Worm (Caenorhabditis elegans) whole organism, L4 larva: ENCODE measurements around the gene C09G4.4.

Experiments
- D1046.2 ChIP-seq: fragments of 200-800 bp; sonication (Bioruptor generic); IDR thresholded peaks from 2 replicates; pipeline ENCODE4 v1.3.6; 2022; ENCODE audit warnings: missing genetic modification characterization, missing compliant biosample characterization
- F10B5.3 ChIP-seq: sonication (generic microtip); optimal IDR thresholded peaks from 2 replicates; lab custom pipeline; 2016; ENCODE audit warnings: mild to moderate bottlenecking, missing genetic modification characterization, missing compliant biosample characterization
- F44E2.7 ChIP-seq: fragments of 200-800 bp; sonication (Bioruptor generic); IDR thresholded peaks from 2 replicates; pipeline ENCODE4 v2.1.2; 2022; ENCODE audit warnings: missing genetic modification characterization, missing compliant biosample characterization
- F49E8.2 ChIP-seq: sonication (generic microtip); optimal IDR thresholded peaks from 2 replicates; lab custom pipeline; 2016; ENCODE audit warnings: missing compliant biosample characterization, mild to moderate bottlenecking, missing genetic modification characterization, borderline replicate concordance
- T20F7.1 ChIP-seq: fragments of 200-800 bp; sonication (Bioruptor generic); optimal IDR thresholded peaks from 2 replicates; lab custom pipeline; 2018; ENCODE audit warnings: mild to moderate bottlenecking, missing genetic modification characterization, missing compliant biosample characterization
- T26A8.4 ChIP-seq: fragments of 200-800 bp; sonication (Bioruptor generic); IDR thresholded peaks from 2 replicates; pipeline ENCODE4 v1.3.6; 2022; ENCODE audit warnings: missing genetic modification characterization, missing compliant biosample characterization
- Y105C5A.15 ChIP-seq: fragments of 200-800 bp; sonication (Bioruptor generic); IDR thresholded peaks from 2 replicates; pipeline ENCODE4 v1.3.6; 2022; ENCODE audit warnings: missing genetic modification characterization, missing compliant biosample characterization
- Y48G9A.11 ChIP-seq: fragments of 200-800 bp; sonication (Bioruptor generic); IDR thresholded peaks from 2 replicates; pipeline ENCODE4 v1.3.6; 2022; ENCODE audit warnings: missing genetic modification reagents, missing genetic modification characterization, missing compliant biosample characterization
- ZK337.2 ChIP-seq: fragments of 200-800 bp; sonication (Bioruptor generic); IDR thresholded peaks from 2 replicates; pipeline ENCODE4 v1.3.6; 2022; ENCODE audit warnings: missing genetic modification reagents, missing genetic modification characterization, missing compliant biosample characterization
- aha-1 ChIP-seq: fragments of 150-350 bp; peaks from one replicate; lab custom pipeline; 2014; ENCODE audit warnings: missing biosample characterization, missing genetic modification characterization
- ama-1 ChIP-seq: fragments of 150-350 bp; optimal IDR thresholded peaks from 2 replicates; lab custom pipeline; 2014; ENCODE audit warnings: inconsistent platforms, mixed read lengths
- ceh-28 ChIP-seq: fragments of 150-350 bp; optimal IDR thresholded peaks from 2 replicates; lab custom pipeline; 2014; ENCODE audit warnings: missing biosample characterization, missing genetic modification reagents, missing genetic modification characterization
- ceh-62 ChIP-seq: sonication (generic microtip); optimal IDR thresholded peaks from 2 replicates; lab custom pipeline; 2017; ENCODE audit warnings: missing biosample characterization, missing genetic modification characterization
- ctbp-1 ChIP-seq: fragments of 200-800 bp; sonication (Bioruptor generic); IDR thresholded peaks from 2 replicates; pipeline ENCODE4 v1.3.6; 2022; ENCODE audit warnings: missing genetic modification reagents, missing genetic modification characterization, missing compliant biosample characterization
- daf-12 ChIP-seq: fragments of 150-350 bp; optimal IDR thresholded peaks from 2 replicates; lab custom pipeline; 2014; ENCODE audit warnings: missing biosample characterization, missing genetic modification reagents, missing genetic modification characterization
- daf-19 ChIP-seq: fragments of 200-800 bp; sonication (Bioruptor generic); conservative IDR thresholded peaks from 2 replicates; pipeline ENCODE4 v1.3.6; 2022; ENCODE audit warnings: missing genetic modification characterization, missing compliant biosample characterization
- dmd-8 ChIP-seq: fragments of 200-800 bp; sonication (Bioruptor generic); IDR thresholded peaks from 2 replicates; pipeline ENCODE4 v1.3.6; 2022; ENCODE audit warnings: missing genetic modification characterization, missing compliant biosample characterization
- dpl-1 ChIP-seq: fragments of 150-350 bp; optimal IDR thresholded peaks from 2 replicates; lab custom pipeline; 2014; ENCODE audit warnings: missing biosample characterization, missing genetic modification reagents, missing genetic modification characterization
- duxl-1 ChIP-seq: sonication (generic microtip); optimal IDR thresholded peaks from 2 replicates; lab custom pipeline; 2016; ENCODE audit warnings: mild to moderate bottlenecking, missing genetic modification characterization, moderate library complexity, missing compliant biosample characterization; ENCODE audit not compliant: poor library complexity
- dve-1 ChIP-seq: sonication (generic microtip); optimal IDR thresholded peaks from 2 replicates; lab custom pipeline; 2017; ENCODE audit warnings: antibody characterized with exemption, mild to moderate bottlenecking, missing genetic modification characterization, missing compliant biosample characterization; ENCODE audit not compliant: insufficient read depth
- gei-8 ChIP-seq: fragments of 200-800 bp; sonication (Bioruptor generic); optimal IDR thresholded peaks from 2 replicates; lab custom pipeline; 2018; ENCODE audit warnings: mild to moderate bottlenecking, missing genetic modification characterization, missing compliant biosample characterization
- hlh-30 ChIP-seq: sonication (generic microtip); optimal IDR thresholded peaks from 2 replicates; lab custom pipeline; 2017; ENCODE audit warnings: antibody characterized with exemption, mild to moderate bottlenecking, missing genetic modification characterization, missing compliant biosample characterization; ENCODE audit not compliant: insufficient read depth
- hmg-1.1 ChIP-seq: fragments of 200-800 bp; sonication (Bioruptor generic); IDR thresholded peaks from 2 replicates; pipeline ENCODE4 v1.3.6; 2022; ENCODE audit warnings: missing genetic modification reagents, missing genetic modification characterization, missing compliant biosample characterization
- lin-1 ChIP-seq: fragments of 200-800 bp; sonication (Bioruptor generic); IDR thresholded peaks from 2 replicates; pipeline ENCODE4 v1.3.6; 2022; ENCODE audit warnings: missing genetic modification reagents, missing genetic modification characterization, missing compliant biosample characterization
- lin-15B ChIP-seq: fragments of 150-350 bp; sonication (generic microtip); optimal IDR thresholded peaks from 3 replicates; lab custom pipeline; 2014; ENCODE audit warnings: missing biosample characterization, missing genetic modification characterization
- lin-29 ChIP-seq: fragments of 200-800 bp; sonication (Bioruptor generic); IDR thresholded peaks from 2 replicates; pipeline ENCODE4 v1.3.6; 2022; ENCODE audit warnings: missing genetic modification reagents, missing genetic modification characterization, missing compliant biosample characterization
- lin-38 ChIP-seq: fragments of 200-800 bp; sonication (Bioruptor generic); IDR thresholded peaks from 2 replicates; pipeline ENCODE4 v1.3.6; 2022; ENCODE audit warnings: missing genetic modification reagents, missing genetic modification characterization, missing compliant biosample characterization
- lin-39 ChIP-seq: fragments of 150-350 bp; optimal IDR thresholded peaks from 2 replicates; lab custom pipeline; 2014; ENCODE audit warnings: missing biosample characterization, missing genetic modification reagents, missing genetic modification characterization
- lir-3 ChIP-seq: sonication (generic microtip); optimal IDR thresholded peaks from 2 replicates; lab custom pipeline; 2016; ENCODE audit warnings: mild to moderate bottlenecking, missing genetic modification characterization, missing compliant biosample characterization
- madf-5 ChIP-seq, 2 experiments: fragments of 200-800 bp; sonication (Bioruptor generic); IDR thresholded peaks; 2 replicates each; pipeline ENCODE4 v1.3.6; 2022; ENCODE audit warnings: missing compliant biosample characterization in 2 of 2, missing genetic modification characterization in 2 of 2
- madf-9 ChIP-seq: fragments of 200-800 bp; sonication (Bioruptor generic); conservative IDR thresholded peaks from 2 replicates; pipeline ENCODE4 v1.3.6; 2022; ENCODE audit warnings: missing genetic modification reagents, missing genetic modification characterization, missing compliant biosample characterization
- mdl-1 ChIP-seq, 2 experiments: fragments of 150-350 bp in 1 of 2; sonication (generic microtip) in 1 of 2; optimal IDR thresholded peaks; 2 replicates each; lab custom pipeline; 2014 to 2017; ENCODE audit warnings: missing biosample characterization in 2 of 2, missing genetic modification characterization in 2 of 2
- mep-1 ChIP-seq: fragments of 150-350 bp; sonication (generic microtip); optimal IDR thresholded peaks from 3 replicates; lab custom pipeline; 2014; ENCODE audit warnings: missing biosample characterization, missing genetic modification characterization
- mes-2 ChIP-seq: sonication (generic microtip); optimal IDR thresholded peaks from 2 replicates; lab custom pipeline; 2016; ENCODE audit warnings: missing genotype, mild to moderate bottlenecking, missing genetic modification characterization, missing compliant biosample characterization; ENCODE audit not compliant: poor library complexity, severe bottlenecking
- mxl-3 ChIP-seq: fragments of 200-800 bp; sonication (Bioruptor generic); optimal IDR thresholded peaks from 2 replicates; lab custom pipeline; 2018; ENCODE audit warnings: mild to moderate bottlenecking, missing genetic modification characterization, missing compliant biosample characterization
- nhr-111 ChIP-seq: fragments of 200-800 bp; sonication (Bioruptor generic); optimal IDR thresholded peaks from 2 replicates; lab custom pipeline; 2018; ENCODE audit warnings: mild to moderate bottlenecking, missing genetic modification characterization, missing compliant biosample characterization
- nhr-237 ChIP-seq: sonication (generic microtip); optimal IDR thresholded peaks from 2 replicates; lab custom pipeline; 2017; ENCODE audit warnings: missing biosample characterization, missing genetic modification characterization
- nhr-6 ChIP-seq: fragments of 150-350 bp; optimal IDR thresholded peaks from 2 replicates; lab custom pipeline; 2014; ENCODE audit warnings: missing biosample characterization, missing genetic modification characterization
- nhr-76 ChIP-seq: fragments of 150-350 bp; optimal IDR thresholded peaks from 2 replicates; lab custom pipeline; 2014; ENCODE audit warnings: missing biosample characterization, missing genetic modification characterization
- nhr-77 ChIP-seq: fragments of 150-350 bp; optimal IDR thresholded peaks from 2 replicates; lab custom pipeline; 2014; ENCODE audit warnings: missing biosample characterization, missing genetic modification characterization
- saeg-2 ChIP-seq: fragments of 200-800 bp; sonication (Bioruptor generic); IDR thresholded peaks from 2 replicates; pipeline ENCODE4 v1.3.6; 2022; ENCODE audit warnings: missing genetic modification reagents, missing genetic modification characterization, missing compliant biosample characterization
- skn-1 ChIP-seq: fragments of 150-350 bp; optimal IDR thresholded peaks from 2 replicates; lab custom pipeline; 2014; ENCODE audit warnings: missing biosample characterization, missing genetic modification characterization
- tag-97 ChIP-seq: fragments of 200-800 bp; sonication (Bioruptor generic); IDR thresholded peaks from 2 replicates; pipeline ENCODE4 v1.3.6; 2022; ENCODE audit warnings: missing genetic modification characterization, missing compliant biosample characterization
- tra-1 ChIP-seq: fragments of 200-800 bp; sonication (Bioruptor generic); IDR thresholded peaks from 2 replicates; pipeline ENCODE4 v1.3.6; 2022; ENCODE audit warnings: missing genetic modification reagents, missing genetic modification characterization, missing compliant biosample characterization
- unc-39 ChIP-seq: sonication (generic microtip); optimal IDR thresholded peaks from 2 replicates; lab custom pipeline; 2017; ENCODE audit warnings: missing biosample characterization, missing genetic modification characterization
- unc-62 ChIP-seq, 3 experiments: fragments of 150-350 bp in 1 of 3; sonication (generic microtip); optimal IDR thresholded peaks in 2 of 3; peaks in 1 of 3; 1 replicate in 1 of 3; 2 replicates in 2 of 3; lab custom pipeline; 2014 to 2017; ENCODE audit warnings: missing biosample characterization in 3 of 3, missing genetic modification characterization in 3 of 3, missing genetic modification reagents in 3 of 3, missing genotype in 1 of 3
- vab-7 ChIP-seq: fragments of 200-800 bp; sonication (Bioruptor generic); IDR thresholded peaks from 2 replicates; pipeline ENCODE4 v1.3.6; 2022; ENCODE audit warnings: missing genetic modification reagents, missing genetic modification characterization, missing compliant biosample characterization
- zfp-2 ChIP-seq: sonication (generic microtip); optimal IDR thresholded peaks from 2 replicates; lab custom pipeline; 2016; ENCODE audit warnings: mild to moderate bottlenecking, missing genetic modification characterization, missing compliant biosample characterization
- zfp-3 ChIP-seq: fragments of 200-800 bp; sonication (Bioruptor generic); conservative IDR thresholded peaks from 2 replicates; pipeline ENCODE4 v1.3.6; 2022; ENCODE audit warnings: missing genetic modification reagents, missing genetic modification characterization, missing compliant biosample characterization
- zip-11 ChIP-seq: fragments of 200-800 bp; sonication (Bioruptor generic); IDR thresholded peaks from 2 replicates; pipeline ENCODE4 v1.3.6; 2022; ENCODE audit warnings: missing genetic modification characterization, missing compliant biosample characterization
- ztf-11 ChIP-seq: fragments of 150-350 bp; optimal IDR thresholded peaks from 2 replicates; lab custom pipeline; 2014; ENCODE audit warnings: missing biosample characterization, missing genetic modification characterization
- ztf-7 ChIP-seq: fragments of 150-350 bp; optimal IDR thresholded peaks from 2 replicates; lab custom pipeline; 2014; ENCODE audit warnings: missing biosample characterization, missing genetic modification characterization

Gene C09G4.4

ce11 chrIV:8534997-8535414, 22.2 kb downstream of the C09G4.4 start (continued):
- TF ChIP-seq ZK337.2 (GFP tag; lab: Robert Waterston, UW) (no peak), lin-1 (GFP tag; lab: Robert Waterston, UW) (peak; percentile 29; the same call in 1 of the 2 replicates), gei-8 (peak; percentile 8), zfp-2 (no peak), mxl-3 (GFP tag; lab: Kevin White, UChicago) (peak; percentile 64), unc-62 (GFP tag; optimal IDR thresholded peaks at IDR 0.05 in 1 of 2; lab: Kevin White, UChicago) (peak in 1 of 2 experiments; percentile 71), unc-62 (tag; optimal IDR thresholded peaks at IDR 0.05; lab: Kevin White, UChicago) (no peak), ceh-28 (tag; lab: Kevin White, UChicago) (no peak), saeg-2 (GFP tag; lab: Robert Waterston, UW) (no peak), lin-39 (tag; lab: Kevin White, UChicago) (no peak), madf-5 (GFP tag; IDR thresholded peaks at IDR 0.05; lab: Robert Waterston, UW) (no peak), lir-3 (tag; lab: Kevin White, UChicago) (no peak), nhr-76 (peak; percentile 69), F10B5.3 (no peak), T20F7.1 (no peak), T26A8.4 (GFP tag; lab: Robert Waterston, UW) (peak; percentile 19; the same call in 1 of the 2 replicates), F44E2.7 (GFP tag; lab: Robert Waterston, UW) (no peak), madf-9 (GFP tag; lab: Robert Waterston, UW) (no peak), lin-29 (no peak), mes-2 (tag; lab: Kevin White, UChicago) (peak; percentile 2), ztf-7 (no peak), ztf-11 (no peak), lin-38 (GFP tag; lab: Robert Waterston, UW) (no peak), daf-12 (tag; lab: Kevin White, UChicago) (no peak), dpl-1 (GFP tag; lab: Kevin White, UChicago) (peak; percentile 8), lin-15B (tag; lab: Kevin White, UChicago) (no peak), zip-11 (GFP tag; lab: Robert Waterston, UW) (no peak), daf-19 (GFP tag; lab: Robert Waterston, UW) (no peak), duxl-1 (tag; lab: Kevin White, UChicago) (no peak), hmg-1.1 (GFP tag; lab: Robert Waterston, UW) (peak; percentile 42), dmd-8 (GFP tag; lab: Robert Waterston, UW) (no peak), unc-39 (tag; lab: Kevin White, UChicago) (no peak), aha-1 (tag; lab: Kevin White, UChicago) (no peak), nhr-77 (no peak), ama-1 (lab: Kevin White, UChicago) (no peak), ctbp-1 (GFP tag; lab: Robert Waterston, UW) (no peak), D1046.2 (GFP tag; lab: Robert Waterston, UW) (no peak), skn-1 (tag; lab: Kevin White, UChicago) (no peak), F49E8.2 (no peak), vab-7 (GFP tag; lab: Robert Waterston, UW) (no peak), tra-1 (GFP tag; lab: Robert Waterston, UW) (peak; percentile 40; the same call in 1 of the 2 replicates), mep-1 (tag; lab: Kevin White, UChicago) (peak; percentile 54), Y48G9A.11 (GFP tag; lab: Robert Waterston, UW) (no peak), ceh-62 (tag; lab: Kevin White, UChicago) (no peak), hlh-30 (tag; lab: Kevin White, UChicago) (peak; percentile 92), nhr-111 (GFP tag; lab: Kevin White, UChicago) (no peak), Y105C5A.15 (GFP tag; lab: Robert Waterston, UW) (no peak), dve-1 (tag; lab: Kevin White, UChicago) (peak; percentile 87), mdl-1 (tag; optimal IDR thresholded peaks at IDR 0.05; lab: Kevin White, UChicago) (peak; percentile 78 to 88), nhr-6 (tag; lab: Kevin White, UChicago) (no peak), zfp-3 (GFP tag; lab: Robert Waterston, UW) (no peak), tag-97 (GFP tag; lab: Robert Waterston, UW) (no peak), nhr-237 (no peak)
